Worm (Caenorhabditis elegans) whole organism, mixed stage, embryonic: ENCODE results near the gene sec-5.

Experiments used
- ceh-83 ChIP-seq: fragments of 200-800 bp; sonication (Bioruptor generic); optimal IDR thresholded peaks from 2 replicates; lab custom pipeline; 2018; ENCODE audit warnings: mild to moderate bottlenecking, missing genetic modification characterization, missing compliant biosample characterization
- elt-1 ChIP-seq: sonication (generic microtip); optimal IDR thresholded peaks from 2 replicates; lab custom pipeline; 2017; ENCODE audit warnings: missing genetic modification characterization, mild to moderate bottlenecking, missing compliant biosample characterization, antibody characterized with exemption, moderate library complexity, borderline replicate concordance; ENCODE audit not compliant: insufficient read depth
- mep-1 ChIP-seq: fragments of 150-350 bp; optimal IDR thresholded peaks from 2 replicates; lab custom pipeline; 2017; ENCODE audit warnings: missing biosample characterization, missing genetic modification reagents, missing genetic modification characterization, inconsistent platforms
- nhr-12 ChIP-seq: fragments of 150-350 bp; optimal IDR thresholded peaks from 2 replicates; lab custom pipeline; 2014; ENCODE audit warnings: missing biosample characterization, missing genetic modification characterization
- snpc-4 ChIP-seq: fragments of 150-350 bp; optimal IDR thresholded peaks from 2 replicates; lab custom pipeline; 2014; ENCODE audit warnings: missing biosample characterization, missing genetic modification characterization

DNA sequence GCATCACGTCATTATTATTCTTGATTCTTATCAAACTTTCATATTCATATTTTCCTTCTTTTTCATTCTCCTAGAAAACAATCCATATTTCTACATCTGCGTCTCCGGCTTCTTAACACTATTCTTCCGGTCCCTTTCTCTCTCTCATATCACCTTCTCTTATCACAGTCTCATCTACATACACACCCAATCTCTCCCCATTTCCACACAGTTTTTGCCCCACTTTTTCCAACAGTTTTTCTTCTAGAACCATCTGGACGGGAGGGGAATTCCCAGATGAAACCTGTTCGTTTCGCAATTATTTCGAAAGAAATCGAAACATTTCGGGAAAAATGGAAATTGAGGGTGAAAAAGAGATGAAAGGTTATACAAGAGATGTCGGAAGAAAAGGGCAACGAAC lies 48.8 kb downstream of the sec-5 start:
- no peak for TF ChIP-seq ceh-83 (GFP tag; lab: Kevin White, UChicago)
- no peak for TF ChIP-seq snpc-4 (tag; lab: Kevin White, UChicago)
- TF ChIP-seq elt-1: peak; percentile 10
- no peak for TF ChIP-seq nhr-12 (tag; lab: Kevin White, UChicago)
- TF ChIP-seq mep-1 (tag; lab: Kevin White, UChicago): no peak
